Worm (Caenorhabditis elegans) whole organism, L4 larva: ENCODE data around the gene R144.10.

ENCODE experiments used
- F37D6.2 ChIP-seq: sonication (generic microtip); optimal IDR thresholded peaks from 2 replicates; lab custom pipeline; 2016; ENCODE audit warnings: mild to moderate bottlenecking, missing genetic modification characterization, missing compliant biosample characterization
- F44E2.7 ChIP-seq: fragments of 200-800 bp; sonication (Bioruptor generic); IDR thresholded peaks from 2 replicates; pipeline ENCODE4 v2.1.2; 2022; ENCODE audit warnings: missing genetic modification characterization, missing compliant biosample characterization
- F49E8.2 ChIP-seq: sonication (generic microtip); optimal IDR thresholded peaks from 2 replicates; lab custom pipeline; 2016; ENCODE audit warnings: missing compliant biosample characterization, mild to moderate bottlenecking, missing genetic modification characterization, borderline replicate concordance
- R02D3.7 ChIP-seq: fragments of 150-350 bp; sonication (generic microtip); optimal IDR thresholded peaks from 3 replicates; lab custom pipeline; 2014; ENCODE audit warnings: missing biosample characterization, missing genetic modification characterization
- T26A8.4 ChIP-seq: fragments of 200-800 bp; sonication (Bioruptor generic); IDR thresholded peaks from 2 replicates; pipeline ENCODE4 v1.3.6; 2022; ENCODE audit warnings: missing genetic modification characterization, missing compliant biosample characterization
- Y75B8A.6 ChIP-seq: fragments of 200-800 bp; sonication (Bioruptor generic); IDR thresholded peaks from 2 replicates; pipeline ENCODE4 v1.3.6; 2022; ENCODE audit warnings: missing genetic modification reagents, missing genetic modification characterization, missing compliant biosample characterization
- ama-1 ChIP-seq: fragments of 150-350 bp; optimal IDR thresholded peaks from 2 replicates; lab custom pipeline; 2014; ENCODE audit warnings: inconsistent platforms, mixed read lengths
- ceh-20 ChIP-seq: fragments of 200-800 bp; sonication (Bioruptor generic); IDR thresholded peaks from 2 replicates; pipeline ENCODE4 v1.3.6; 2022; ENCODE audit warnings: missing genetic modification reagents, missing genetic modification characterization, missing compliant biosample characterization
- ceh-28 ChIP-seq: fragments of 150-350 bp; optimal IDR thresholded peaks from 2 replicates; lab custom pipeline; 2014; ENCODE audit warnings: missing biosample characterization, missing genetic modification reagents, missing genetic modification characterization
- ceh-44 ChIP-seq: fragments of 200-800 bp; sonication (Bioruptor generic); IDR thresholded peaks from 2 replicates; pipeline ENCODE4 v1.3.6; 2022; ENCODE audit warnings: missing genetic modification reagents, missing genetic modification characterization, missing compliant biosample characterization
- daf-12 ChIP-seq: fragments of 150-350 bp; optimal IDR thresholded peaks from 2 replicates; lab custom pipeline; 2014; ENCODE audit warnings: missing biosample characterization, missing genetic modification reagents, missing genetic modification characterization
- daf-16 ChIP-seq, 3 experiments: sonication (generic microtip); optimal IDR thresholded peaks; 2 replicates each; lab custom pipeline; 2016 to 2017; ENCODE audit warnings: missing genetic modification characterization in 3 of 3, missing genetic modification reagents in 3 of 3, mild to moderate bottlenecking in 2 of 3, missing compliant biosample characterization in 2 of 3, missing biosample characterization in 1 of 3, moderate library complexity in 1 of 3
- daf-8 ChIP-seq: fragments of 200-800 bp; sonication (Bioruptor generic); IDR thresholded peaks from 2 replicates; pipeline ENCODE4 v1.3.6; 2022; ENCODE audit warnings: missing genetic modification characterization, missing compliant biosample characterization
- dmd-6 ChIP-seq: fragments of 200-800 bp; sonication (Bioruptor generic); IDR thresholded peaks from 2 replicates; pipeline ENCODE4 v1.3.6; 2022; ENCODE audit warnings: missing genetic modification reagents, missing genetic modification characterization, missing compliant biosample characterization
- egl-43 ChIP-seq: fragments of 200-800 bp; sonication (Bioruptor generic); IDR thresholded peaks from 2 replicates; pipeline ENCODE4 v1.3.6; 2022; ENCODE audit warnings: missing genetic modification reagents, missing genetic modification characterization, missing compliant biosample characterization
- hif-1 ChIP-seq, 2 experiments: sonication (generic microtip); optimal IDR thresholded peaks; 2 replicates each; lab custom pipeline; 2016 to 2017; ENCODE audit warnings: missing compliant biosample characterization in 2 of 2, missing genetic modification characterization in 2 of 2, missing genetic modification reagents in 2 of 2, missing genotype in 2 of 2, mild to moderate bottlenecking in 1 of 2
- hlh-30 ChIP-seq: sonication (generic microtip); optimal IDR thresholded peaks from 2 replicates; lab custom pipeline; 2017; ENCODE audit warnings: antibody characterized with exemption, mild to moderate bottlenecking, missing genetic modification characterization, missing compliant biosample characterization; ENCODE audit not compliant: insufficient read depth
- lim-7 ChIP-seq: fragments of 200-800 bp; sonication (Bioruptor generic); IDR thresholded peaks from 2 replicates; pipeline ENCODE4 v1.3.6; 2022; ENCODE audit warnings: missing genetic modification characterization, missing compliant biosample characterization
- lin-13 ChIP-seq: fragments of 150-350 bp; optimal IDR thresholded peaks from 2 replicates; lab custom pipeline; 2014; ENCODE audit warnings: missing biosample characterization, missing genetic modification reagents, missing genetic modification characterization
- lin-15B ChIP-seq: fragments of 150-350 bp; sonication (generic microtip); optimal IDR thresholded peaks from 3 replicates; lab custom pipeline; 2014; ENCODE audit warnings: missing biosample characterization, missing genetic modification characterization
- lin-39 ChIP-seq: fragments of 150-350 bp; optimal IDR thresholded peaks from 2 replicates; lab custom pipeline; 2014; ENCODE audit warnings: missing biosample characterization, missing genetic modification reagents, missing genetic modification characterization
- lsy-2 ChIP-seq, 2 experiments: fragments of 150-350 bp in 1 of 2; sonication (generic microtip) in 1 of 2; optimal IDR thresholded peaks; 2 replicates each; lab custom pipeline; 2014 to 2017; ENCODE audit warnings: missing biosample characterization in 2 of 2, missing genetic modification characterization in 2 of 2
- madf-5 ChIP-seq, 2 experiments: fragments of 200-800 bp; sonication (Bioruptor generic); IDR thresholded peaks; 2 replicates each; pipeline ENCODE4 v1.3.6; 2022; ENCODE audit warnings: missing compliant biosample characterization in 2 of 2, missing genetic modification characterization in 2 of 2
- mdl-1 ChIP-seq, 2 experiments: fragments of 150-350 bp in 1 of 2; sonication (generic microtip) in 1 of 2; optimal IDR thresholded peaks; 2 replicates each; lab custom pipeline; 2014 to 2017; ENCODE audit warnings: missing biosample characterization in 2 of 2, missing genetic modification characterization in 2 of 2
- mep-1 ChIP-seq: fragments of 150-350 bp; sonication (generic microtip); optimal IDR thresholded peaks from 3 replicates; lab custom pipeline; 2014; ENCODE audit warnings: missing biosample characterization, missing genetic modification characterization
- mxl-2 ChIP-seq: fragments of 200-800 bp; sonication (Bioruptor generic); conservative IDR thresholded peaks from 2 replicates; pipeline ENCODE4 v1.3.6; 2022; ENCODE audit warnings: missing genetic modification reagents, missing genetic modification characterization, missing compliant biosample characterization
- nhr-10 ChIP-seq: fragments of 150-350 bp; optimal IDR thresholded peaks from 2 replicates; lab custom pipeline; 2014; ENCODE audit warnings: missing biosample characterization, missing genetic modification characterization
- nhr-28 ChIP-seq: fragments of 150-350 bp; optimal IDR thresholded peaks from 2 replicates; lab custom pipeline; 2014; ENCODE audit warnings: missing biosample characterization, missing genetic modification characterization
- nhr-42 ChIP-seq: fragments of 200-800 bp; sonication (Bioruptor generic); IDR thresholded peaks from 2 replicates; pipeline ENCODE4 v1.3.6; 2022; ENCODE audit warnings: missing genetic modification characterization, missing compliant biosample characterization
- nhr-48 ChIP-seq: sonication (generic microtip); optimal IDR thresholded peaks from 2 replicates; lab custom pipeline; 2016; ENCODE audit warnings: mild to moderate bottlenecking, missing genetic modification characterization, missing compliant biosample characterization
- nhr-6 ChIP-seq: fragments of 150-350 bp; optimal IDR thresholded peaks from 2 replicates; lab custom pipeline; 2014; ENCODE audit warnings: missing biosample characterization, missing genetic modification characterization
- nhr-76 ChIP-seq: fragments of 150-350 bp; optimal IDR thresholded peaks from 2 replicates; lab custom pipeline; 2014; ENCODE audit warnings: missing biosample characterization, missing genetic modification characterization
- skn-1 ChIP-seq: fragments of 150-350 bp; optimal IDR thresholded peaks from 2 replicates; lab custom pipeline; 2014; ENCODE audit warnings: missing biosample characterization, missing genetic modification characterization
- snpc-1.2 ChIP-seq: fragments of 200-800 bp; sonication (Bioruptor generic); IDR thresholded peaks from 2 replicates; pipeline ENCODE4 v1.3.6; 2022; ENCODE audit warnings: missing genetic modification reagents, missing genetic modification characterization, missing compliant biosample characterization
- unc-39 ChIP-seq: sonication (generic microtip); optimal IDR thresholded peaks from 2 replicates; lab custom pipeline; 2017; ENCODE audit warnings: missing biosample characterization, missing genetic modification characterization
- vab-7 ChIP-seq: fragments of 200-800 bp; sonication (Bioruptor generic); IDR thresholded peaks from 2 replicates; pipeline ENCODE4 v1.3.6; 2022; ENCODE audit warnings: missing genetic modification reagents, missing genetic modification characterization, missing compliant biosample characterization
- zfp-3 ChIP-seq: fragments of 200-800 bp; sonication (Bioruptor generic); conservative IDR thresholded peaks from 2 replicates; pipeline ENCODE4 v1.3.6; 2022; ENCODE audit warnings: missing genetic modification reagents, missing genetic modification characterization, missing compliant biosample characterization

The R144.10 gene

ce11 chrIII:5047175-5047574 is 45.0 kb upstream of the R144.10 start, which contains the start of gene txbp-3 (continued):
- TF ChIP-seq unc-39 (tag; lab: Kevin White, UChicago): no peak
- no peak for TF ChIP-seq madf-5 (GFP tag; IDR thresholded peaks at IDR 0.05; lab: Robert Waterston, UW)
- no peak for TF ChIP-seq nhr-48
- TF ChIP-seq hlh-30 (tag; lab: Kevin White, UChicago): peak; percentile 58
- no peak for TF ChIP-seq ama-1 (lab: Kevin White, UChicago)
- TF ChIP-seq F44E2.7: no peak
- no peak for TF ChIP-seq lin-39 (tag; lab: Kevin White, UChicago)
- TF ChIP-seq dmd-6: peak; percentile 57; the same call in 1 of the 2 replicates
- TF ChIP-seq daf-16 (GFP tag; optimal IDR thresholded peaks at IDR 0.05; lab: Kevin White, UChicago): no peak
- peak; percentile 24 for TF ChIP-seq daf-16 (tag; optimal IDR thresholded peaks at IDR 0.05; lab: Kevin White, UChicago)

DNA sequence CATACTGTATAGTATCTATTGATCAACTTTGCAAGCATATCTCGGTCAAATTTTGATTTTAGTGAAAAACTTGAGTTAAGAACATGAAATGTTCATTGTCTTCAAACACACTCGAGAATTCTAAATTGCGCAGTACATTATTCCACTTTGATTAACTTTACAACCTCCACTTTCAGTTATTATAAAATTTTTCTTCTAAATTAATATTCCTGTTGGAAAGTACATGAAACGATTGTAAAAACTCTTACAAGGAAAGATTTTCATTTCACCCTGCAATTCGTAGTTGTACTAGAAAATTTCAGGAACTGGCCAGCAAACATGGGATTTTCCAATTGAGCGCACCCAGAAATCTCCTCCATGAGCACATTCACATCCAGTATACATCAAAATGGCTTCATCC is 42.6 kb upstream of the R144.10 start, which contains the start of gene C45G9.14:
Gene C45G9.14 (plus strand): TSS at position 301 of the 400 bp plus-strand sequence.
- TF ChIP-seq nhr-10 (tag; lab: Kevin White, UChicago) (no peak), daf-16 (GFP tag; optimal IDR thresholded peaks at IDR 0.05; lab: Kevin White, UChicago) (no peak), daf-16 (tag; optimal IDR thresholded peaks at IDR 0.05; lab: Kevin White, UChicago) (no peak), Y75B8A.6 (GFP tag; lab: Robert Waterston, UW) (no peak), T26A8.4 (GFP tag; lab: Robert Waterston, UW) (no peak), daf-8 (GFP tag; lab: Robert Waterston, UW) (no peak), lim-7 (GFP tag; lab: Robert Waterston, UW) (no peak), nhr-28 (no peak), F49E8.2 (tag; lab: Kevin White, UChicago) (no peak), lin-15B (tag; lab: Kevin White, UChicago) (no peak), ceh-20 (no peak), nhr-76 (no peak), mdl-1 (tag; optimal IDR thresholded peaks at IDR 0.05; lab: Kevin White, UChicago) (no peak), hif-1 (tag; optimal IDR thresholded peaks at IDR 0.05; lab: Kevin White, UChicago) (no peak), egl-43 (GFP tag; lab: Robert Waterston, UW) (no peak), F37D6.2 (tag; lab: Kevin White, UChicago) (no peak), daf-12 (tag; lab: Kevin White, UChicago) (no peak), lsy-2 (tag; optimal IDR thresholded peaks at IDR 0.05; lab: Kevin White, UChicago) (no peak), mxl-2 (GFP tag; lab: Robert Waterston, UW) (no peak), R02D3.7 (no peak)

DNA sequence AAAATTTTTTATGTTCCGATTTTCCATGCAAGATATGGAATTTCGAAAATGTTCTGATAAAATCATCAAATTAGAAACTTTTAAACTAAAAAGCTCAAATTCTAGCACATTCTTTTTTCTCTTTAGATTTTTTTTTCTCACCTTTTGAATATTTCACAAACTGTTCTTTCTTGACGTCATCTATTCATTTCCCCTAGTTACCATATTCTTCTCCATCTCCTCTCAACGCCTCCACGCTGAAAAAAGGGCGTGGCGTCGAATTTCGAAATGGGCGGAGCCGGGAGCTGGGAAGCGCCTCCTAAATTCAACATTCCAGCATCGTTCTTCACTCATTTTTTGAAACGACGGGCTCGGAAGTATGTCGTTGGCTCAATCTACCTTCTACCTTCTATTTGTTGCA is 40.0 kb upstream of the R144.10 start, which contains the start of gene nlp-43:
Gene nlp-43 (plus strand): TSS at position 301 of the 400 bp plus-strand sequence.
- no peak for TF ChIP-seq mdl-1 (tag; optimal IDR thresholded peaks at IDR 0.05; lab: Kevin White, UChicago)
- TF ChIP-seq skn-1 (tag; lab: Kevin White, UChicago): no peak
- no peak for TF ChIP-seq F44E2.7
- no peak for TF ChIP-seq vab-7
- TF ChIP-seq mep-1 (tag; lab: Kevin White, UChicago): no peak
- TF ChIP-seq ceh-28 (tag; lab: Kevin White, UChicago): no peak
- TF ChIP-seq nhr-42 (GFP tag; lab: Robert Waterston, UW): no peak
- TF ChIP-seq daf-8 (GFP tag; lab: Robert Waterston, UW): no peak
- no peak for TF ChIP-seq snpc-1.2 (GFP tag; lab: Robert Waterston, UW)
- TF ChIP-seq lin-13 (GFP tag; lab: Kevin White, UChicago): no peak
- TF ChIP-seq ceh-44: no peak

- TF ChIP-seq nhr-6 (tag; lab: Kevin White, UChicago) (no peak), zfp-3 (GFP tag; lab: Robert Waterston, UW) (no peak)
Measured at ce11 chrIII:5036158-5036557, 34.0 kb upstream of the R144.10 start, which contains the start of gene C45G9.6. C45G9.6 (plus strand) TSS chrIII:5036458.
